Fruit fly (Drosophila melanogaster) whole organism: ENCODE measurements around the gene nej.

Source experiments
- CG8478 ChIP-seq: fragments of >200 bp; optimal IDR thresholded peaks from 2 replicates; lab custom pipeline; 2018; ENCODE audit warnings: inconsistent platforms
- Dll ChIP-seq: fragments of >200 bp; optimal IDR thresholded peaks from 2 replicates; lab custom pipeline; 2017
- EcR ChIP-seq, 2 experiments: fragments of >200 bp; optimal IDR thresholded peaks; 2 replicates each; lab custom pipeline; 2017; ENCODE audit warnings: missing biosample characterization in 2 of 2, missing genetic modification characterization in 2 of 2, missing genetic modification reagents in 2 of 2
- pan ChIP-seq: fragments of >200 bp; optimal IDR thresholded peaks from 2 replicates; lab custom pipeline; 2017
- psq ChIP-seq: fragments of >200 bp; optimal IDR thresholded peaks from 2 replicates; lab custom pipeline; 2017
- usp ChIP-seq: fragments of >200 bp; optimal IDR thresholded peaks from 2 replicates; lab custom pipeline; 2017; ENCODE audit warnings: missing biosample characterization, missing genetic modification characterization, mixed read lengths

The nej gene

DNA sequence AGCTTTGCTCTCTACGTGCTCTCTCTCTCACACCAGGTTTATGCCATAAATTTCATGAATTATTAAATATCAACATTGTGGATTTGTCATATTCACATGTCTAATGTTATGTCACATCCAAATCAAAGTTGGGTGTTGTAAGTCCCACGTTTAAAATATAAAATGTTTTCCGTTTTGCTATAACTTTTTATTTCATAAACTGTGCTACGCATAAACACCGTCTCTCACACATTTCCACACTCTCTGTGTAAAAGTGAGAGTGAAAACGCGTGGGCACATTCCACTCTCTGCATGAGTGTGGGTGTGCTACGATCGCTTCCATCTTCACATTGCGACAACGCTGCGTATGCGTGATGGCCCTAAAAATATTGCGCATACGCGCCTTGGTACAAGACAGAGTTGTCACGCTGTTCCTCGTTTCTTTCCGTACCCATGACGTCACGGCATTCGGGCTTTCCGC lies 46.1 kb downstream of the nej start:
- TF ChIP-seq Dll (no peak), EcR (GFP tag; optimal IDR thresholded peaks at IDR 0.05; lab: Kevin White, UChicago) (no peak), usp (no peak), pan (lab: Kevin White, UChicago) (no peak), psq (lab: Kevin White, UChicago) (no peak), CG8478 (lab: Kevin White, UChicago) (no peak)

DNA sequence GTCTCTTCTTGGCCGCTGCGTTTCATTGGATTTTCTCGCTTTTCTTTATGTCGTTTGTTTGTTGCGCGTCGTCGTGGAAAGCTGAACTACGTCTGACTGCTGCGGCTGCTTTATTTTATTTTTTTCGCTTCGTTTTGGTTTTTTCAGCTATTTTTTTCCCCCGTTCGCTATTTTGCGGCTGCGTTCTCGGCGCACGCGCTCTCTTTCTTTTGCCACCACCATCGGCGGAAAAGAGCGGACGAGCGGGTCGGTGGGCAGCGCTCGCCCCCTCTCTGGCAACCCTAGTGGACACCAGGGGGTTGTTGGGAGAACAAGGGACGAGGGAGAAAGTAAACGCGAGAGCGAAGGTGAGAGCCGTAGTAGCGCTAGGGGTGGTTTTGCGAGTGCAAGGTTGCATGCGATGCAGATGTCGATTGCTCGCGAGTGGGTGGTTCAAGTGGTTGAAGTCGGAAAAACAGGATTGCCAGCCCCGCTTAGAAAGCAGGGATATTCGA lies 47.9 kb downstream of the nej start:
- TF ChIP-seq pan (lab: Kevin White, UChicago) = no peak
- TF ChIP-seq CG8478 (lab: Kevin White, UChicago) = no peak
- no peak for TF ChIP-seq EcR (GFP tag; optimal IDR thresholded peaks at IDR 0.05; lab: Kevin White, UChicago)
- TF ChIP-seq usp = no peak
- no peak for TF ChIP-seq psq (lab: Kevin White, UChicago)
- no peak for TF ChIP-seq Dll

DNA sequence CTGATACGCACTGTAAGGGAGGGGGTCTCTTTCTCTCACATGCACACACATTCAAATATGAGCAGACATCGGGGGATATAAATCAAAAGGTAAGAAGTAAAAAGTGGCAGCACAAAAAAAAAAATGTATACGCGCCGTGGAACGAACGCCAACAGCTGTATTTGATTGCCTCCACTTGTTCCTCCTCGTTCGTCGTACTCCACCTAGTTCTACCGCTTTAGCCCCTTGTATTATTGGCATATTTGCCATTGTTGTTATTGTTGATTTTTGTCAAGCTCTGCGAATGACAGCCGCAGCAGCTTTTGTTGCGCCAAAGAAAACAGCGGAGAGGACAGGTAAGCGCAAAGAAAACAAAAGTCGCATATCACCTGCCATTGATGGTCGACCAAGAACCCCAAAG lies 50.0 kb downstream of the nej start:
- TF ChIP-seq EcR (GFP tag; optimal IDR thresholded peaks at IDR 0.05; lab: Kevin White, UChicago) = no peak
- TF ChIP-seq usp = no peak
- no peak for TF ChIP-seq Dll
- TF ChIP-seq psq (lab: Kevin White, UChicago) = no peak

DNA sequence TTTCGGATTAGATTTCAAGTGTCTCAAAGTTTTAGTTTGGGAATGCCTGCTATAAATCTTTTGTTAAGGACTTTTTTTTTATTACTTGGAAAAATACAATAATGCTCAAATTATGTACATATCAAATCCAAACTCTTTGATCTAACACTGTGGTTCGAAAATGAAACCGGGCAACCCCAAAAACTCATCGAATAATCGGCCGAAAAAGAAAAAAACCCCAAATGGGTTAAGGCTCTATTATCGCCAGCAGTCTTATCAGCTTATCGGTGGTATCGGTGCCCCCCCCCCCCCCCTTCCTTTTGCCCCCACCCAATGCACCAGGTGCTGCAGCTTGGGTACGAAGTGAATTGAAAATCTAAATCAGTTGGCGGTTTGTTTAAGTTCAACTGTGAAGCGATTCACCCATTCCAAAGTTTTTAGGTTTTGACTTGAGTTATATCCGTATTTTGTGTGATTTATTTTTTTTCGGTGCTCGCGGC lies 69.2 kb downstream of the nej start:
- no peak for TF ChIP-seq EcR (GFP tag; optimal IDR thresholded peaks at IDR 0.05; lab: Kevin White, UChicago)
- TF ChIP-seq usp = no peak
- TF ChIP-seq psq (lab: Kevin White, UChicago) = no peak
- TF ChIP-seq pan (lab: Kevin White, UChicago) = no peak
- TF ChIP-seq CG8478 (lab: Kevin White, UChicago) = no peak
- no peak for TF ChIP-seq Dll

DNA sequence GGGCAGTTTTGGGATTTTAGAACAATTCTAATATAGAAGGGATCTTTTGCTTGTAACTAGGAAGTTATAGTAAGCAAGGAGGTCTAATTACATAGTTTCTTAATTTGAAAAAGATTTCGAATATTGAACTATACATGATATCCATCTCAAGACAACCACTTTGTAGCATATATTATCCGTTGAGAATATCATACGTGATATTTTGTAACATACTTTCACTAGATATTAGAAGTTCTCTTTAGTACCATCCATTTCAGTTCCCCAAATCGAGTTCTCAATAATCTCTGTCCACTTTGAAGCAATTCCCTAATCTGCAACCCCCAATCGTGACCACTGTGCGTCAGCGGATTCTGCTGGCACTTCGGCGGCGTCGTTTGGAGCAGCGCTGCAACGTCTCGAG lies 71.4 kb downstream of the nej start:
- TF ChIP-seq usp (no peak), pan (lab: Kevin White, UChicago) (no peak), Dll (no peak), psq (lab: Kevin White, UChicago) (no peak), EcR (GFP tag; optimal IDR thresholded peaks at IDR 0.05; lab: Kevin White, UChicago) (no peak), CG8478 (lab: Kevin White, UChicago) (no peak)
